Fruit fly (Drosophila melanogaster): ENCODE results near the gene Mbs.

DNA sequence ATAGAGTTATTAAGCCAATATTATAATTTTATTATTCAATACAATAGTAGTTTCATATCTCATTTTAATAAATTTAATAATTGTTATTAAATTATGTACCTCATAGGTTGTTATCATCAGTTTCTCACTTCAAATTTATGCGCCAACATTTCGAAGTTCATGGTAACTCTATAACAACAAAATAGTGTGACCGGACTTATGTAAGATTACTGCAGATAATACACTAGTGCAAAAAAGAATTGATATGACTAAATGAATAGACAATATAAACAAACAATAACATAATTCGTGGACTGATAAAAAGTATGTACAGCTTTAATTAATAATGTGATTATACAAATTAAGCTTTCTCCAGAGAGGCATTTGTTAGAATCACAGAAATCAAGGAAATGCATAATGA lies 70.0 kb downstream of the Mbs start, which contains the start of gene Strump:
- TF ChIP-seq CG31627 (GFP tag; optimal IDR thresholded peaks at IDR 0.05) (no peak), spab (GFP tag; optimal IDR thresholded peaks at IDR 0.05) (no peak), net (GFP tag; optimal IDR thresholded peaks at IDR 0.05) (no peak), Smox (GFP tag; optimal IDR thresholded peaks at IDR 0.05) (no peak), acj6 (GFP tag; optimal IDR thresholded peaks at IDR 0.05) (no peak), CG16779 (tag; optimal IDR thresholded peaks at IDR 0.05) (no peak), CG11762 (GFP tag; optimal IDR thresholded peaks at IDR 0.05; ENCODE audit: insufficient read depth) (no peak), Sox15 (GFP tag; optimal IDR thresholded peaks at IDR 0.05) (no peak), vri (GFP tag; optimal IDR thresholded peaks at IDR 0.05) (no peak), Blimp-1 (GFP tag; optimal IDR thresholded peaks at IDR 0.05) (no peak)

Measured in whole organism, prepupa.